Fruit fly (Drosophila melanogaster): ENCODE measurements around the gene cmb.

cmb gene

DNA sequence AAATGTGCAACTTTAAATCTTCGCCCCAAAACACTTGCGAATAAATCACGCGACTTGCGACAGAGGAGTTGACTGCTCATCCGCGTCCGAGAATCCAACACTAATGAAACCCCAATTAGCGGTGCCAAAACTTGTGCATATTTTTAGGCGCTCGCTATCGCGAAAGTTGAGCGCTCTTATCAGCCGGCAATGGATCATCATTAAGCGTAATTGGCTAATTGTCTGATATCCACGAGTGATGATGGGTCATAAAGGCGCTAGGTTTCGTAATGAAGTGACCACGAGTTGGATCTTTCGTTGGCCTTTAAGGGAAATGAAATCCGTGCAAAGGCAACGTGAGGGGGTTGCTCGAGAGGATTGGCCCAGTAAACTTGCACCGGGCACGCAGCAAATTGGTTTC lies 12.4 kb downstream of the cmb start:
- TF ChIP-seq CG32121 (GFP tag; IDR thresholded peaks at IDR 0.05): no peak
- TF ChIP-seq gl (tag; optimal IDR thresholded peaks at IDR 0.05): no peak
- TF ChIP-seq CG15710 (tag; optimal IDR thresholded peaks at IDR 0.05): no peak
- TF ChIP-seq D1 (tag; optimal IDR thresholded peaks at IDR 0.05): no peak
- no peak for TF ChIP-seq CG13204 (GFP tag; optimal IDR thresholded peaks at IDR 0.05)
- TF ChIP-seq CG8159 (tag; optimal IDR thresholded peaks at IDR 0.05): no peak
- TF ChIP-seq CG34367 (tag; optimal IDR thresholded peaks at IDR 0.05): no peak
- no peak for TF ChIP-seq CG8301 (tag; optimal IDR thresholded peaks at IDR 0.05)
- TF ChIP-seq CG9948 (tag; optimal IDR thresholded peaks at IDR 0.05): no peak
- TF ChIP-seq CG10348 (GFP tag; IDR thresholded peaks at IDR 0.05): no peak
- no peak for TF ChIP-seq CG12605 (GFP tag; IDR thresholded peaks at IDR 0.05)
- TF ChIP-seq CG14655 (GFP tag; optimal IDR thresholded peaks at IDR 0.05): no peak
- TF ChIP-seq Pif1B (GFP tag; optimal IDR thresholded peaks at IDR 0.05): no peak
- TF ChIP-seq rn (GFP tag; IDR thresholded peaks at IDR 0.05): no peak
- no peak for TF ChIP-seq CG4496 (GFP tag; IDR thresholded peaks at IDR 0.05)
- TF ChIP-seq Snoo (tag; optimal IDR thresholded peaks at IDR 0.05): no peak
- no peak for TF ChIP-seq Pif1A (GFP tag; optimal IDR thresholded peaks at IDR 0.05)
- no peak for TF ChIP-seq EcR (GFP tag; optimal IDR thresholded peaks at IDR 0.05)
- no peak for TF ChIP-seq Ets98B (GFP tag; IDR thresholded peaks at IDR 0.05)
- no peak for TF ChIP-seq CG17806 (tag; optimal IDR thresholded peaks at IDR 0.05)

DNA sequence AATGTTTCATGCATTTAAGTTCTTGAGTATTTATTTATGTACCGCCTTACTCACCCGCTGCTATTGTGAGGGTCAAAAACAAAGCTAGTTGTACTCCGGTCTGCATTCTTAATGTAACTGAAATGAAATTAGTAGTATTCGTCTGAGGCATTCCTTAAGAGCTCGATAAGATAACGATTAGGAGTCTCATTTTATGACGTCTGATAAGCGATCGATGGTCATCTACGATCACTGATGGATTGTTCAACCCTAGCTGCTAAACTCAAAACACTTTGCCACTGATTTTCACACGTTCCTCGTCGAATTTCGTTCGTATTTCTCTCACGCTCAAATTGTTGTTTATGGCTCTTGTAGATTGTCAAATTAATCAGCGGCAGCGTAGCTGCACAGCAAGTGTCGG lies 14.7 kb downstream of the cmb start, which contains the start of gene CG10116:
TSS of gene CG10116 (minus strand) at position 106 of the 400 bp plus-strand sequence.
- TF ChIP-seq CG17806 (tag; optimal IDR thresholded peaks at IDR 0.05) (no peak), Pif1A (GFP tag; optimal IDR thresholded peaks at IDR 0.05) (no peak), Ets98B (GFP tag; IDR thresholded peaks at IDR 0.05) (no peak), CG9948 (tag; optimal IDR thresholded peaks at IDR 0.05) (no peak), CG14655 (GFP tag; optimal IDR thresholded peaks at IDR 0.05) (no peak), CG4496 (GFP tag; IDR thresholded peaks at IDR 0.05) (no peak), Snoo (tag; optimal IDR thresholded peaks at IDR 0.05) (no peak), rn (GFP tag; IDR thresholded peaks at IDR 0.05) (no peak), CG34367 (tag; optimal IDR thresholded peaks at IDR 0.05) (no peak), CG32121 (GFP tag; IDR thresholded peaks at IDR 0.05) (no peak)

DNA sequence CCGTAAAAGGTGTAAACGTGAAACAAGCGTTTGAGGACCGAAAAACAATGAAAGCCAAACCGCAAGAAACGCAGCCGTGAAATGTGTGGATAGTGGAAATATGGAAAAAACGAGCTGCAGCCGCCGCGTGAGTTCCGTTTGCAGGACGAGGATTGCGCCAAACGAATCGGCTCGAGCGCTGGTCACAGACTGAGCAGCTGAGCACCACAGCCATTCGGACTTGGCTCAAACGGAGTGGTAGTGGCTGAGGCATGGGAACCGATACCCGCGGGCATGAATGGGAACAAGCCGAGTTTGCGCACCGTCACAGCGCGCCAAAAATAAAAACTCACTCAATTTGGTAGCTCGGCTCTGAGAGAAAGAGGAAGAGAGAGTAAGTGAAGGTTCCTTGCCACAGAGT lies 32.2 kb downstream of the cmb start, which contains the start of gene CG10089:
TSS of gene CG10089 (minus strand) at position 181 of the 400 bp plus-strand sequence.
- no peak for TF ChIP-seq Pif1B (GFP tag; optimal IDR thresholded peaks at IDR 0.05)
- no peak for TF ChIP-seq Snoo (tag; optimal IDR thresholded peaks at IDR 0.05)
- TF ChIP-seq CG34367 (tag; optimal IDR thresholded peaks at IDR 0.05): no peak
- TF ChIP-seq CG14655 (GFP tag; optimal IDR thresholded peaks at IDR 0.05): no peak
- no peak for TF ChIP-seq gl (tag; optimal IDR thresholded peaks at IDR 0.05)
- no peak for TF ChIP-seq Pif1A (GFP tag; optimal IDR thresholded peaks at IDR 0.05)
- no peak for TF ChIP-seq fd96Ca (GFP tag; IDR thresholded peaks at IDR 0.05)
- no peak for TF ChIP-seq CG15710 (tag; optimal IDR thresholded peaks at IDR 0.05)

DNA sequence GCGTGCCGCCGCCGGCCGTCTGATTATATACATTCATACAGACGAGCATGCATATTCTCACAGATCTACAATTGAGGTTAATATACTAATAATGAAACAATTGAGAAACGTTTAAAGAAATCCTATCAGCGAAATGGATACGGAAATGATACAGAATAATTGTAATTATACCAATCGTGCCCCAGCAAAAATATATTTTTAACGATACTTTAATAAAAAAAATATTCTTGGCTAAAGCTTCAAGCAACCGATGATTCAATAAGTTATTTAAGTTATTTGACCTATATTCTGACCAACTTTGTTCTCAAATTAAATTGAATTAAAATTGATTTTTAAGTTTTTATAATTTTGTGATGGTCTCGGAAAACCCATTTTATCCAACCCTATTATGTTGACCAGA lies 33.7 kb downstream of the cmb start:
- no peak for TF ChIP-seq EcR (GFP tag; optimal IDR thresholded peaks at IDR 0.05)
- TF ChIP-seq Snoo (tag; optimal IDR thresholded peaks at IDR 0.05): no peak
- peak; percentile 15 for TF ChIP-seq CG8301 (tag; optimal IDR thresholded peaks at IDR 0.05)
- TF ChIP-seq CG12605 (GFP tag; IDR thresholded peaks at IDR 0.05): peak; percentile 18; the same call in 1 of the 2 replicates

DNA sequence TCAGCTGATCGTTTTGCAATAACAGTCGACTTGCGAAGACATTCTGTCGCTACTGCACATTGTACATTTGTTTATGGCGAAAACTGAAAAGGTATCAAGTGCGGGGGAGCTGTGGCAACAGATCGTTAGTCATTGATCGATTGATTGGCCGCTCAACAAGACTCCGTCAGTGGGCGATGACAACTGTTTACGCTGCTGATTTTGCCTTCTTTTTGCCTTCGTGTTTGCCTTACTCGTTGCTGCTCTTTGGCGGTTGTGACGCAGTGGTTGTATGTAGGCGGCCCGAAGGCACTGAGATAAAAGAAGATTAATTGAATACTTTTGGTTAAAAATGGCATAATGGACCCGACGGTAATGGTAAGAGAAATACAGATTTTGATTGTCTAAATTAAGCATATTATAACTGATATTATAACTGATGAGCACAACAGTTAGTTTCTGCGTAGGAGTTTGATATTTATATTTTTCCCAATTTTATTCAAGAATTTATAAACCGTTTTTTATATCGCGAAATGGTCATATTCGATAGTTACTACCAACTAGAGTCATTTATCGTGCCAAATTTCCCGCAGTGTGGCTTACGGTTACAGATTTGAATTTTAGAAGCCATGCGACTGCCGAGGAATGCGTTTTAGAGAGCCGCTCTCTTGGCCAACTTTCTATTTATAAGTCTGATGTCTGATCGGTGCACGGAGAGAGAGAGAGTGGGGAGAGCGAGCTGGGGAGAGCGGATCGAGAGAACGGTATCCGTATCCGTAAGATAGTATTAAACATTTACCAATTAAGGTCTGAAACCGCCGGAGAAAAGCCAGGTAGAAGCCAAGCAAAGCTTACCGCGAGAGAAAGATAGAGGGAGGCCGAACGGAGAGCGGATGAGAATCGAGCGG lies 34.4 kb downstream of the cmb start:
- TF ChIP-seq rn (GFP tag; IDR thresholded peaks at IDR 0.05): peak; percentile 87
- TF ChIP-seq gl (tag; optimal IDR thresholded peaks at IDR 0.05): peak; percentile 72
- peak; percentile 90 for TF ChIP-seq CG8159 (tag; optimal IDR thresholded peaks at IDR 0.05)
- TF ChIP-seq D1 (tag; optimal IDR thresholded peaks at IDR 0.05): peak; percentile 92
- peak; percentile 79 for TF ChIP-seq Snoo (tag; optimal IDR thresholded peaks at IDR 0.05)
- TF ChIP-seq CG12605 (GFP tag; IDR thresholded peaks at IDR 0.05): peak; percentile 75
- peak; percentile 95 for TF ChIP-seq CG9948 (tag; optimal IDR thresholded peaks at IDR 0.05)
- peak; percentile 89 for TF ChIP-seq CG17806 (tag; optimal IDR thresholded peaks at IDR 0.05)
- TF ChIP-seq fd96Ca (GFP tag; IDR thresholded peaks at IDR 0.05): peak; percentile 86
- TF ChIP-seq CG15710 (tag; optimal IDR thresholded peaks at IDR 0.05): peak; percentile 93
- peak; percentile 91 for TF ChIP-seq CG34367 (tag; optimal IDR thresholded peaks at IDR 0.05)
- TF ChIP-seq CG10348 (GFP tag; IDR thresholded peaks at IDR 0.05): peak; percentile 71
- TF ChIP-seq Pif1B (GFP tag; optimal IDR thresholded peaks at IDR 0.05): peak; percentile 81
- TF ChIP-seq CG13204 (GFP tag; optimal IDR thresholded peaks at IDR 0.05): peak; percentile 60
- TF ChIP-seq EcR (GFP tag; optimal IDR thresholded peaks at IDR 0.05): no peak
- TF ChIP-seq Ets98B (GFP tag; IDR thresholded peaks at IDR 0.05): peak; percentile 90
- TF ChIP-seq CG32121 (GFP tag; IDR thresholded peaks at IDR 0.05): peak; percentile 94
- TF ChIP-seq CG14655 (GFP tag; optimal IDR thresholded peaks at IDR 0.05): peak; percentile 97
- TF ChIP-seq CG8301 (tag; optimal IDR thresholded peaks at IDR 0.05): peak; percentile 97
- peak; percentile 88 for TF ChIP-seq Pif1A (GFP tag; optimal IDR thresholded peaks at IDR 0.05)
- peak; percentile 88 for TF ChIP-seq CG4496 (GFP tag; IDR thresholded peaks at IDR 0.05)

All from whole organism, pupa.